Worm (Caenorhabditis elegans) whole organism, mixed stage, embryonic: ENCODE data around the gene F38B7.3.

Experiments used
- ces-1 ChIP-seq: fragments of 150-350 bp; optimal IDR thresholded peaks from 2 replicates; lab custom pipeline; 2014; ENCODE audit warnings: missing biosample characterization, missing genetic modification reagents, missing genetic modification characterization
- cnd-1 ChIP-seq: fragments of 200-800 bp; sonication (Bioruptor generic); optimal IDR thresholded peaks from 2 replicates; lab custom pipeline; 2018; ENCODE audit warnings: mild to moderate bottlenecking, missing genetic modification characterization, missing compliant biosample characterization
- elt-3 ChIP-seq: fragments of 150-350 bp; optimal IDR thresholded peaks from 2 replicates; lab custom pipeline; 2014; ENCODE audit warnings: missing biosample characterization, missing genetic modification characterization
- nhr-28 ChIP-seq: fragments of 150-350 bp; optimal IDR thresholded peaks from 2 replicates; lab custom pipeline; 2014; ENCODE audit warnings: missing biosample characterization, missing genetic modification characterization
- snpc-4 ChIP-seq: fragments of 150-350 bp; optimal IDR thresholded peaks from 2 replicates; lab custom pipeline; 2014; ENCODE audit warnings: missing biosample characterization, missing genetic modification characterization
- unc-62 ChIP-seq: fragments of 150-350 bp; optimal IDR thresholded peaks from 2 replicates; lab custom pipeline; 2014; ENCODE audit warnings: missing biosample characterization, missing genetic modification reagents, missing genetic modification characterization
- ztf-11 ChIP-seq: fragments of 150-350 bp; optimal IDR thresholded peaks from 2 replicates; lab custom pipeline; 2014; ENCODE audit warnings: missing biosample characterization, missing genetic modification characterization

- TF ChIP-seq cnd-1 (no peak), nhr-28 (no peak), unc-62 (GFP tag; lab: Kevin White, UChicago) (no peak), snpc-4 (tag; lab: Kevin White, UChicago) (no peak), ztf-11 (no peak), ces-1 (no peak), elt-3 (tag; lab: Kevin White, UChicago) (no peak)
Measured at ce11 chrV:11535504-11536062, 13.3 kb upstream of the F38B7.3 start.
